Worm (Caenorhabditis elegans) whole organism, L4/young adult: Measurements from ENCODE around the gene srx-51.
"Not testable (repeated sequence)": the region's sequence is repeated elsewhere in the genome, so short reads cannot be mapped to it uniquely, and the experiment has no call there.

ENCODE experiments used
- W03F9.2 ChIP-seq: fragments of 150-350 bp; optimal IDR thresholded peaks from 2 replicates; lab custom pipeline; 2014; ENCODE audit warnings: missing biosample characterization, missing genetic modification characterization
- dao-5 ChIP-seq: sonication (generic microtip); optimal IDR thresholded peaks from 2 replicates; lab custom pipeline; 2016; ENCODE audit warnings: missing genotype, missing genetic modification characterization, moderate library complexity, missing compliant biosample characterization
- him-1 ChIP-seq: sonication (generic microtip); optimal IDR thresholded peaks from 2 replicates; lab custom pipeline; 2016; ENCODE audit warnings: missing genotype, missing genetic modification reagents, missing genetic modification characterization, missing compliant biosample characterization

srx-51 gene

ce11 chrV:15309011-15309410, 27.3 kb downstream of the srx-51 start, which contains the start of gene srz-10:
Gene srz-10 (minus strand): TSS chrV:15309098.
- TF ChIP-seq dao-5 (tag; lab: Kevin White, UChicago) (no peak), W03F9.2 (tag; lab: Kevin White, UChicago) (no peak), him-1 (no peak)

DNA sequence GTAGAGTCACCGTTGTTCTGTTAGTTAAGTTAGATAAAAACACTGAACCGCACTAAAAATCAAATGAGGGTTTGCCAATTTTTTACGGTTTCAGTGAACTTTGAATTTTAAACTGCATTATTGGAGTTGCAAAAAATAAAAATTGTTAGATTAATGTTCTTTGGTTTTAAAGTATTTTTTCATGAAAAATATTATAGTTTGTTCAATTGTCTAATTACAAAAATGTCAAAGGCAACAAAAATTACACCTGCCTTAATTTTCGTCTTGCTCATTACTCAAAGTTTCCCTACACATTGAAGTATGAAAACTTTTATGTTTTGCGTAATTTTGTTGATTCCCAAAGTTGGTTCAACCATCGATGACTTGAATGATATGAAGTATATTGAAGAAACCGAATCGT, 29.1 kb downstream of the srx-51 start, which contains the start of gene irld-62:
irld-62 (plus strand) TSS at position 301 of the 400 bp plus-strand sequence.
- no peak for TF ChIP-seq W03F9.2 (tag; lab: Kevin White, UChicago)
- TF ChIP-seq him-1, result no peak
- no peak for TF ChIP-seq dao-5 (tag; lab: Kevin White, UChicago)

DNA sequence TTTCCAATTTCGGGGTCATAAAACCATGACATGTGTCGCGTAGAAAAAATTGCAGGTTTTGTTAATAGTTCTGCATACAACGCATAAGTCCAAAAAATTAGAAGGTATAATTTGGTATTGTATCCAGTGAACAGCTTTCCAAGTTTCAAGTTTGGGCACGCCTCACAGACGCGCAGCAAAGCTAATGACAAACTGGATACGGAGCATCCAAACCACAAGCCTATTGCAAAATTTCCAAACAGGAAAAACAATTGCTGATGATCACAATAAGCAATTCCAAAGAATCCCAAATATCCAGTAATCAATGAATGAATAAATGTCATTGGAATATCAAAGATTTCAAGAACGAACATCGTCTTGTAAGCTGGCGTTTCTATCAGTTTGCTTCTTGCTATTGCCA, 31.8 kb downstream of the srx-51 start:
- no peak for TF ChIP-seq dao-5 (tag; lab: Kevin White, UChicago)
- no peak for TF ChIP-seq him-1
- TF ChIP-seq W03F9.2 (tag; lab: Kevin White, UChicago), result no peak

- TF ChIP-seq W03F9.2 (tag; lab: Kevin White, UChicago), result no peak
- no peak for TF ChIP-seq him-1
- no peak for TF ChIP-seq dao-5 (tag; lab: Kevin White, UChicago)
These were observed 34.3 kb downstream of the srx-51 start, which contains the start of the genes srt-22 and nhr-246 for ce11 chrV:15315827-15316527. Gene srt-22 (minus strand): TSS chrV:15315927. Gene nhr-246 (plus strand): TSS chrV:15316477.

DNA sequence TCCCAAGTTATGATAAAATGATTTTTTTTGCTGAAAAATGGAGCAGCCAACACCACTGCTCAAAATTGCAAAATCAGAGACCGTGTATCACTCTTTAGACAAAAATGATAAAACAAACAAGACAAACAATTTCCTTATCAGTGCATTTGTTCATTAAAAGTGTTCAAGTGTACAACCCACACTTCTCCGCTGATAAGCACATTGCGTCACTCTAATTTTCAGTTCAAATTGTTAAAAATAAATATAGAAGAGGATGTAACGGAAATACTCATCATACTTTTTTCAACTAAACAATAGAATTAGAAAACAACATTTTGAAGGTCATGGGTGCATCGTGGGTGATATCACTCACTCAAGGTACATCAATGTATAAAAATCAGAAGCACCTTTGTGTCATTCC, 36.9 kb downstream of the srx-51 start, which contains the start of gene nhr-291:
nhr-291 (plus strand) TSS at position 324 of the 400 bp plus-strand sequence.
- TF ChIP-seq W03F9.2 (tag; lab: Kevin White, UChicago) (no peak), dao-5 (tag; lab: Kevin White, UChicago) (no peak), him-1 (no peak)

DNA sequence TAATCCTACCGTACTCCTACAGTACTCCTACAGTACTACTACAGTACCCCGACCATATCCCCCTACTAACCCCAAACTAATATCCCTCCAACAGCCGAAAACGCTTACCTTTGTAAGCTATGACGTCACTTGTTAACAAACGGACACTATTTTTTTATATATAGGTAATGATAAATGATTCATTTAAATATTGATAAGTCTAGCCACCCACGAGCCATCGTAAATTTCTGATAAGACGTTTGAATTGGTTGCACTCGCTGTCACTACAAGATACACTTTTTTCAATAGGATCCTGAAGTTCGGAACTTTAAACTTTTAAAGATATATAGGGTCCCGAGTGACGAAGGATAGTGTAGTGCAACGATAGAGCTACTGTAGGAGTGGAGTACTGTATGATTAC, 41.0 kb downstream of the srx-51 start, which contains the start of gene nhr-247:
nhr-247 (plus strand) TSS at position 330 of the 400 bp plus-strand sequence.
- TF ChIP-seq W03F9.2 (tag; lab: Kevin White, UChicago); him-1; dao-5 (tag; lab: Kevin White, UChicago): not testable (repeated sequence)

DNA sequence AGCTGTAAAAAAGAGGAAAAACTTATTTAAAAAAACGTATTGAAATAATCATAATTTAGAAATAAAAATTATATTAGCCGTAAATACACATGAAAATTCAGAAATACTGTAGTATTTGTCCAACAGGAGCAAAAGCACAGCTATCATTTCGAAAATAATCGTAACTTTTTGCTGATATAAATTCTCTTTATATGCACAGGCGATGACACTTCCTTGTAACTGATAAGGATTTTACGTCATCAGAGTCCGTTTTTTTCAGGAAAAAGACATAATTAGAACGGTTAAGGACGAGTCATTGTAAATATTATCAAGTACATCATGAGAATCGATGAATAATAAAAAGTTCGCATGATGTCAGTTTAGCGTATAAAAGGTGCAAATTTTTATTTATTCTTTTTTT, 41.7 kb downstream of the srx-51 start:
- no peak for TF ChIP-seq dao-5 (tag; lab: Kevin White, UChicago)
- no peak for TF ChIP-seq him-1
- TF ChIP-seq W03F9.2 (tag; lab: Kevin White, UChicago), result no peak

- no peak for TF ChIP-seq dao-5 (tag; lab: Kevin White, UChicago)
These were observed 46.2 kb downstream of the srx-51 start, which contains the start of gene ZK1037.6 for ce11 chrV:15327745-15328447. Gene ZK1037.6 (minus strand): TSS chrV:15327795.

ce11 chrV:15330314-15330713, 48.6 kb downstream of the srx-51 start, which contains the start of gene srh-295:
Gene srh-295 (plus strand): TSS chrV:15330614.
- no peak for TF ChIP-seq W03F9.2 (tag; lab: Kevin White, UChicago)
- TF ChIP-seq dao-5 (tag; lab: Kevin White, UChicago), result no peak
- no peak for TF ChIP-seq him-1

ce11 chrV:15332851-15333250, 51.2 kb downstream of the srx-51 start, which contains the start of gene srw-113:
Gene srw-113 (plus strand): TSS chrV:15333151.
- TF ChIP-seq dao-5 (tag; lab: Kevin White, UChicago) (no peak), him-1 (no peak), W03F9.2 (tag; lab: Kevin White, UChicago) (no peak)
